Fruit fly (Drosophila melanogaster): ENCODE results near the gene CG12091.

Gene CG12091

DNA sequence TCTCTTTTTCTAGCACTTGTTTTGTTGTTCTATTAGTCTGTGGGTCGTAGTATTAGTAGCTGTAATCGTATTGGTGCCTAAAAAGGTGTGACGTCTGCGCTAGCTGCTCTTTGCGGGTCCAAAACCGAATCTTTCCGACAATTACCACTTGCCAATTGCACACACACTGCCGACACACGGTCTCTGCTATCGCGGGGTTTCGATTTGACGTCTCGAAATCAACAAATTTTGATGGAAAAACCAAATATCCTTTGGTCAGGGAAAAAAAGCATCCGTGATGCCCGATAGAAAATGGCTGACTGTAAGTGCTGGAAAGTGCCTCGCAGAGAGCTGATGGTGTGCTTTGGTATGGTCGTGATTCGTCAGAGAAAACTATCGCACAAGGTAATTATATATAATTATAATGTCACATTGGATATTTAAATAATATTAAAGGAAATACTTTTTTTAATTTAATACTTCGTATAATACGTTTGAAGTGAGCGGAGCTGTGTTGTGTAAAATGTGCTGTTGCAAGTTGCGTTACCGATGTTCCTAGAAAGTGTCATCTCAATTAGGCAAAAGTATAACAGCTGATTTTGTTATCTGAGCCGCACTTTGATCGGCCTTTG is 21.6 kb upstream of the CG12091 start, which contains the start of the genes Pex10 and CG12099 (continued):
- TF ChIP-seq CG1832 (GFP tag; optimal IDR thresholded peaks at IDR 0.05) (no peak), ash1 (GFP tag; optimal IDR thresholded peaks at IDR 0.05) (no peak), Sry-β (GFP tag; optimal IDR thresholded peaks at IDR 0.05) (peak; percentile 64), CG1529 (GFP tag; optimal IDR thresholded peaks at IDR 0.05) (peak; percentile 51), dmrt99B (tag; optimal IDR thresholded peaks at IDR 0.05) (no peak), CG12769 (tag; optimal IDR thresholded peaks at IDR 0.05) (no peak), Myb (GFP tag; optimal IDR thresholded peaks at IDR 0.05) (peak; percentile 38), HLH54F (GFP tag; optimal IDR thresholded peaks at IDR 0.05) (peak; percentile 72), Blimp-1 (GFP tag; optimal IDR thresholded peaks at IDR 0.05) (peak; percentile 72), CG5180 (GFP tag; optimal IDR thresholded peaks at IDR 0.05) (no peak), CG17568 (GFP tag; optimal IDR thresholded peaks at IDR 0.05) (no peak), Abd-B (GFP tag; optimal IDR thresholded peaks at IDR 0.05) (peak; percentile 88), CG10321 (GFP tag; IDR thresholded peaks at IDR 0.05) (0 out of 2 replicates have a peak, but pooled peaks have one; percentile 48), fd96Cb (tag; optimal IDR thresholded peaks at IDR 0.05) (peak; percentile 71), CG10209 (GFP tag; optimal IDR thresholded peaks at IDR 0.05) (peak; percentile 87), zen (tag; optimal IDR thresholded peaks at IDR 0.05) (peak; percentile 89), CG3407 (GFP tag; optimal IDR thresholded peaks at IDR 0.05) (no peak), CG9797 (GFP tag; optimal IDR thresholded peaks at IDR 0.05) (peak; percentile 58), Six4 (GFP tag; optimal IDR thresholded peaks at IDR 0.05) (peak; percentile 87), h (optimal IDR thresholded peaks at IDR 0.05) (no peak), CG6765 (GFP tag; optimal IDR thresholded peaks at IDR 0.05) (peak; percentile 50), CG12942 (GFP tag; optimal IDR thresholded peaks at IDR 0.05) (peak; percentile 92), CG1024 (GFP tag; IDR thresholded peaks at IDR 0.05) (peak; percentile 57), MTF-1 (GFP tag; optimal IDR thresholded peaks at IDR 0.05; ENCODE audit: borderline replicate concordance) (no peak), D (optimal IDR thresholded peaks at IDR 0.05) (no peak), D (GFP tag; optimal IDR thresholded peaks at IDR 0.05) (peak; percentile 68), pnt (GFP tag; optimal IDR thresholded peaks at IDR 0.05) (peak; percentile 65), Hsf (GFP tag; optimal IDR thresholded peaks at IDR 0.05) (peak; percentile 83), salm (tag; optimal IDR thresholded peaks at IDR 0.05) (peak; percentile 59), ken (GFP tag; IDR thresholded peaks at IDR 0.05) (peak; percentile 93), CG2120 (GFP tag; optimal IDR thresholded peaks at IDR 0.05) (peak; percentile 89), Ets65A (GFP tag) (peak; percentile 97), amos (GFP tag; IDR thresholded peaks at IDR 0.05; ENCODE audit: partially characterized antibody) (peak; percentile 89), tll (GFP tag; optimal IDR thresholded peaks at IDR 0.05) (peak; percentile 20 to 70), Hr3 (GFP tag; optimal IDR thresholded peaks at IDR 0.05) (peak; percentile 92), az2 (GFP tag; optimal IDR thresholded peaks at IDR 0.05) (peak; percentile 88), CG12104 (GFP tag; optimal IDR thresholded peaks at IDR 0.05) (peak; percentile 81), zfh2 (GFP tag; optimal IDR thresholded peaks at IDR 0.05) (peak; percentile 82), CG15479 (GFP tag; optimal IDR thresholded peaks at IDR 0.05) (peak; percentile 30), mirr (GFP tag; optimal IDR thresholded peaks at IDR 0.05) (peak; percentile 79), CG30431 (GFP tag; optimal IDR thresholded peaks at IDR 0.05) (peak; percentile 76), CG17829 (tag; optimal IDR thresholded peaks at IDR 0.05) (peak; percentile 92), Ada2b (GFP tag; IDR thresholded peaks at IDR 0.05) (peak; percentile 87), CG17612 (GFP tag; IDR thresholded peaks at IDR 0.05) (peak; percentile 87), BtbVII (GFP tag; optimal IDR thresholded peaks at IDR 0.05) (peak; percentile 78), so (GFP tag; IDR thresholded peaks at IDR 0.05) (peak; percentile 86), CG13624 (GFP tag; optimal IDR thresholded peaks at IDR 0.05) (peak; percentile 53), bigmax (GFP tag; optimal IDR thresholded peaks at IDR 0.05) (no peak), ssp (GFP tag; IDR thresholded peaks at IDR 0.05) (peak; percentile 86), Dref (GFP tag; IDR thresholded peaks at IDR 0.05) (peak; percentile 52)
